Worm (Caenorhabditis elegans): ENCODE results near the gene ubxn-2.

Gene ubxn-2

DNA sequence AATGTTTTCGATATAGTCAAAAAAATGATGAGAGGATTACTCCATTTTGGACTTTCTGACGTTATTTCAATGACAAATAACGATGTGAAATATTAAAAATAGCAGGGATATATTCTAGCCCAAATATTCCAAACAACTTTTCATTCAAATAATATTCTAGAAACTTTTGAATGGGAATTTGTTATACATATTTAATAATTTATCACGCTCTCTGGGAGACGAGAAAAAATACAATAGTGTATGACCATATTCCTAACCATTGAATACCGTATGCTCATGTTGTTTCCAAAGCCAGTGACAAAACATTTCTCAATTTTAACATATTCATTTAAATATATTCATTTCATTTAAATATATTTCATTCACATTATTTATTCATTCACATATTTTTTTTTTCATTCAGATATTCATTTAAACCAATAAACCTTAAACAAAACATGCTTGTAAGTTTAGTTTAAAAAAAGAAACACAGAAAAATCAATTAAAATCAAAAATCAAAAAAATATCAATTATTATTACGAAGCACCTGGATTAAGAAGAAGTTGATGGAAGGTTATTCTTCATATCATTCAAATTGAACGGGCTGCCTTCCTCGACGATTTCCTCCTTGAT is 15.9 kb downstream of the ubxn-2 start (continued):
- TF ChIP-seq die-1 (tag; optimal IDR thresholded peaks at IDR 0.05) (no peak), rpc-1 (optimal IDR thresholded peaks at IDR 0.05) (no peak), rpc-1 (tag; optimal IDR thresholded peaks at IDR 0.05) (no peak), F23B12.7 (tag; optimal IDR thresholded peaks at IDR 0.05; ENCODE audit: insufficient read depth) (no peak), C06A6.2 (GFP tag; conservative IDR thresholded peaks at IDR 0.05) (peak; percentile 54; the same call in 1 of the 2 replicates), sptf-2 (GFP tag; optimal IDR thresholded peaks at IDR 0.05) (no peak), somi-1 (GFP tag; optimal IDR thresholded peaks at IDR 0.05) (no peak), nfya-1 (tag; optimal IDR thresholded peaks at IDR 0.05; ENCODE audit: borderline replicate concordance, insufficient read depth) (no peak), nfya-2 (GFP tag; IDR thresholded peaks at IDR 0.05) (no peak), lsl-1 (GFP tag; optimal IDR thresholded peaks at IDR 0.05) (no peak), F52B5.7 (tag; optimal IDR thresholded peaks at IDR 0.05) (no peak), K12H6.12 (tag; optimal IDR thresholded peaks at IDR 0.05) (no peak), nhr-80 (tag; optimal IDR thresholded peaks at IDR 0.05) (peak; percentile 21), dpff-1 (tag; optimal IDR thresholded peaks at IDR 0.05) (no peak), B0019.2 (GFP tag; conservative IDR thresholded peaks at IDR 0.05) (no peak), xnd-1 (tag; optimal IDR thresholded peaks at IDR 0.05) (no peak)

DNA sequence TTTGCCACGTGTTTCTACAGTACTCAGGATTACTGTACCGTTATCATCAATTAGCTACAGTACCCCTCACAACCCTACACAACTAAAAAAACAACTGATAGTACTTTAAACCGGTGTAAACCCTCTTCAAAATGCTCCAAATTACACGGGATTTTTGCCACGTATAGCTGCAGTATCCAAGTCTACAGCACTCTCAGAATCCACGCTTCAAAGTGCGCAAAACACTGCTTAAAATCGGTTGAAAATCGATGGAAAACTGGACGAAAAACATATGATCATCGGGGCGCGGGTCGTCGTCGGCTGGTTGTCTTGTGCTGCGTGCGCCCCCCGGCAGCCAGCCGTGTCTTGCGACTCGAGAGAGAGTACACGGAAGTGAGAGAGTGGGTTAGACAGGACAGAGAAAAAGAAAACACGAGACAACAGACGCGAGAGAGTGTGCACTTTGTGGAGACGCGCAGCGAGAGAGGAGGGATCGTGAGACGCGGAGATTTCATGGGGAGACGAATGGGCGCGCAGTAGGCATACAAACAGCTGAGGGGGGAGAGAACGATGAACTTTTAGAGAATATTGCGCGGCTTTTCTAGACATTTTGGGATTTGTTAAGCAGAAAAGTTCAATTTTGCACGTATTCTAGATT is 17.2 kb downstream of the ubxn-2 start:
- TF ChIP-seq lsl-1 (GFP tag; optimal IDR thresholded peaks at IDR 0.05) (no peak), hsf-1 (GFP tag; IDR thresholded peaks at IDR 0.05) (peak; percentile 45; the same call in 1 of the 2 replicates), mes-4 (tag; optimal IDR thresholded peaks at IDR 0.05) (no peak), hlh-12 (tag; optimal IDR thresholded peaks at IDR 0.05) (no peak), nhr-27 (tag; optimal IDR thresholded peaks at IDR 0.05) (no peak), K11D2.4 (GFP tag; IDR thresholded peaks at IDR 0.05) (peak; percentile 77), nhr-80 (tag; optimal IDR thresholded peaks at IDR 0.05) (peak; percentile 68), egl-44 (GFP tag; IDR thresholded peaks at IDR 0.05) (no peak), ztf-25 (GFP tag; IDR thresholded peaks at IDR 0.05) (no peak), B0336.3 (GFP tag; IDR thresholded peaks at IDR 0.05) (peak; percentile 85), ztf-3 (GFP tag; optimal IDR thresholded peaks at IDR 0.05) (peak; percentile 15), D2030.7 (GFP tag; IDR thresholded peaks at IDR 0.05) (no peak), ZK185.1 (tag; optimal IDR thresholded peaks at IDR 0.05; ENCODE audit: poor library complexity, severe bottlenecking) (peak; percentile 50), ccch-3 (GFP tag; optimal IDR thresholded peaks at IDR 0.05) (no peak), lsy-27 (tag; optimal IDR thresholded peaks at IDR 0.05; ENCODE audit: borderline replicate concordance, insufficient read depth) (no peak), pbrm-1 (GFP tag; IDR thresholded peaks at IDR 0.05) (peak; percentile 81), madf-10 (tag; optimal IDR thresholded peaks at IDR 0.05) (peak; percentile 65), hmg-20 (GFP tag; IDR thresholded peaks at IDR 0.05) (peak; percentile 61; the same call in 1 of the 2 replicates), C06A6.2 (GFP tag; conservative IDR thresholded peaks at IDR 0.05) (peak; percentile 66; the same call in 1 of the 2 replicates), snpc-1.1 (tag; optimal IDR thresholded peaks at IDR 0.05; ENCODE audit: insufficient read depth) (no peak), B0035.1 (tag; optimal IDR thresholded peaks at IDR 0.05) (no peak), gei-17 (GFP tag; optimal IDR thresholded peaks at IDR 0.05) (peak; percentile 33), nfya-1 (tag; optimal IDR thresholded peaks at IDR 0.05; ENCODE audit: borderline replicate concordance, insufficient read depth) (no peak), ceh-40 (GFP tag; IDR thresholded peaks at IDR 0.05) (no peak), aptf-3 (GFP tag; IDR thresholded peaks at IDR 0.05) (no peak), xnd-1 (tag; optimal IDR thresholded peaks at IDR 0.05) (no peak), akir-1 (GFP tag; optimal IDR thresholded peaks at IDR 0.05) (peak; percentile 38), sptf-2 (GFP tag; optimal IDR thresholded peaks at IDR 0.05) (no peak), attf-3 (GFP tag; conservative IDR thresholded peaks at IDR 0.05) (0 out of 2 replicates have a peak, but pooled peaks have one; percentile 24), bed-1 (GFP tag; IDR thresholded peaks at IDR 0.05) (no peak), lin-35 (GFP tag; optimal IDR thresholded peaks at IDR 0.05) (peak in 1 of 3 experiments; percentile 30), tbp1 (GFP tag; optimal IDR thresholded peaks at IDR 0.05) (peak; percentile 48), efl-1 (GFP tag; optimal IDR thresholded peaks at IDR 0.05) (no peak), mcd-1 (GFP tag; IDR thresholded peaks at IDR 0.05) (peak; percentile 76), dpff-1 (tag; optimal IDR thresholded peaks at IDR 0.05) (no peak), attf-6 (GFP tag; IDR thresholded peaks at IDR 0.05) (no peak)
